Worm (Caenorhabditis elegans) whole organism, late embryonic: ENCODE results near the gene R02F11.9.

Experiments used
- F13H6.1 ChIP-seq: sonication (generic microtip); optimal IDR thresholded peaks from 2 replicates; lab custom pipeline; 2016; ENCODE audit warnings: missing genetic modification characterization, missing compliant biosample characterization
- ceh-14 ChIP-seq: sonication (generic microtip); optimal IDR thresholded peaks from 2 replicates; lab custom pipeline; 2016; ENCODE audit warnings: missing genotype, missing genetic modification characterization, missing compliant biosample characterization
- dve-1 ChIP-seq: sonication (generic microtip); optimal IDR thresholded peaks from 2 replicates; lab custom pipeline; 2017; ENCODE audit warnings: antibody characterized with exemption, mild to moderate bottlenecking, missing genetic modification characterization, missing compliant biosample characterization
- fkh-6 ChIP-seq: sonication (generic microtip); optimal IDR thresholded peaks from 2 replicates; lab custom pipeline; 2016; ENCODE audit warnings: missing genetic modification characterization, missing compliant biosample characterization
- hlh-6 ChIP-seq: sonication (generic microtip); optimal IDR thresholded peaks from 2 replicates; lab custom pipeline; 2016; ENCODE audit warnings: missing genotype, missing genetic modification characterization, missing compliant biosample characterization
- lin-11 ChIP-seq: fragments of 200-800 bp; sonication (Bioruptor generic); optimal IDR thresholded peaks from 2 replicates; lab custom pipeline; 2018; ENCODE audit warnings: mild to moderate bottlenecking, missing genetic modification characterization, missing compliant biosample characterization
- nhr-11 ChIP-seq: fragments of 150-350 bp; optimal IDR thresholded peaks from 2 replicates; lab custom pipeline; 2014; ENCODE audit warnings: missing biosample characterization, missing genetic modification characterization
- pat-9 ChIP-seq: fragments of 200-800 bp; sonication (Bioruptor generic); optimal IDR thresholded peaks from 2 replicates; lab custom pipeline; 2018; ENCODE audit warnings: mild to moderate bottlenecking, missing genetic modification characterization, moderate library complexity, missing compliant biosample characterization
- rnt-1 ChIP-seq: sonication (generic microtip); optimal IDR thresholded peaks from 2 replicates; lab custom pipeline; 2016; ENCODE audit warnings: missing genetic modification characterization, missing compliant biosample characterization

- TF ChIP-seq dve-1 (tag; lab: Kevin White, UChicago) (no peak), hlh-6 (tag; lab: Kevin White, UChicago) (no peak), fkh-6 (tag; lab: Kevin White, UChicago) (no peak), rnt-1 (tag; lab: Kevin White, UChicago) (no peak), nhr-11 (tag; lab: Kevin White, UChicago) (no peak), pat-9 (tag; lab: Kevin White, UChicago) (no peak), F13H6.1 (no peak), lin-11 (tag; lab: Kevin White, UChicago) (no peak), ceh-14 (tag; lab: Kevin White, UChicago) (no peak)
These were observed 12.1 kb upstream of the R02F11.9 start for ce11 chrV:4775140-4775539.
